Fruit fly (Drosophila melanogaster): ENCODE measurements around the gene rho.

rho gene

DNA sequence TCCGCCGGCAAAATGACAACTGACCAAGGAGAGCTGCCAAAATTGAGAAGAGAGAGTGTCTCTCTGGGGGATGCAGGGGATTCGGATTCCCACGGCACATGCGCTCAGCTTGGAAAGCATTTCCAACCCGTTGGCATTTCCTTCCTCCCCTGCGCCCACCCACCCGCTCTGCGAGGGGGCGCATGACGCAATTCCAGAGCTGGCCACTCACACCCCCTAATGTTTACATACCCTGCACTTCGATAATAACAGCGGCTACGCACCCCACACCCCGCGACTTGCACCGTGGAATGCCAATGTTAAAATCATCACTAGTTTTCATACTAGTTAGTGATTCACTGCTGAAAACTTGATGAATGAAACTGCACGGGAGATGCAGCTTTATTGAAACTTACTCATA, 25.9 kb downstream of the rho start, which contains the start of gene stet (continued):
- TF ChIP-seq crol (GFP tag; IDR thresholded peaks at IDR 0.05) (peak; percentile 94), dimm (GFP tag; IDR thresholded peaks at IDR 0.05) (no peak), luna (GFP tag; optimal IDR thresholded peaks at IDR 0.05) (no peak), Ets97D (GFP tag; optimal IDR thresholded peaks at IDR 0.05) (peak; percentile 11), CG3726 (GFP tag; IDR thresholded peaks at IDR 0.05) (no peak), psq (GFP tag; optimal IDR thresholded peaks at IDR 0.05) (no peak), Blimp-1 (GFP tag; optimal IDR thresholded peaks at IDR 0.05) (no peak), wek (GFP tag; optimal IDR thresholded peaks at IDR 0.05) (no peak), Fer2 (tag; optimal IDR thresholded peaks at IDR 0.05) (no peak), Dbx (GFP tag; IDR thresholded peaks at IDR 0.05) (0 out of 3 replicates have a peak, but pooled peaks have one; percentile 15), CG16813 (GFP tag; IDR thresholded peaks at IDR 0.05; ENCODE audit: partially characterized antibody) (no peak), nerfin-1 (tag; optimal IDR thresholded peaks at IDR 0.05) (peak; percentile 94), CG18262 (tag; optimal IDR thresholded peaks at IDR 0.05) (no peak), CG4820 (GFP tag; optimal IDR thresholded peaks at IDR 0.05) (no peak), HLHmδ (GFP tag; optimal IDR thresholded peaks at IDR 0.05) (no peak), CG3847 (GFP tag; IDR thresholded peaks at IDR 0.05) (no peak), fd102C (GFP tag; optimal IDR thresholded peaks at IDR 0.05) (no peak), lbe (GFP tag; optimal IDR thresholded peaks at IDR 0.05) (no peak), pfk (GFP tag; optimal IDR thresholded peaks at IDR 0.05) (no peak), Hand (GFP tag; optimal IDR thresholded peaks at IDR 0.05) (no peak), CG12236 (GFP tag; optimal IDR thresholded peaks at IDR 0.05) (no peak), CG17359 (tag; optimal IDR thresholded peaks at IDR 0.05) (no peak), Myb (GFP tag; optimal IDR thresholded peaks at IDR 0.05) (no peak), nerfin-2 (GFP tag; IDR thresholded peaks at IDR 0.05; ENCODE audit: partially characterized antibody) (no peak), crp (GFP tag; optimal IDR thresholded peaks at IDR 0.05) (no peak), tgo (GFP tag; IDR thresholded peaks at IDR 0.05) (0 out of 3 replicates have a peak, but pooled peaks have one; percentile 13), CG14860 (GFP tag; IDR thresholded peaks at IDR 0.05; ENCODE audit: partially characterized antibody) (peak; percentile 41; the same call in 2 of the 3 replicates), CG8281 (tag; optimal IDR thresholded peaks at IDR 0.05) (no peak), CG4730 (GFP tag; IDR thresholded peaks at IDR 0.05) (no peak), onecut (GFP tag; IDR thresholded peaks at IDR 0.05) (peak; percentile 27; the same call in 1 of the 2 replicates), CrebB (tag; optimal IDR thresholded peaks at IDR 0.05) (no peak), CG3995 (GFP tag; optimal IDR thresholded peaks at IDR 0.05) (no peak), jumu (GFP tag; optimal IDR thresholded peaks at IDR 0.05) (no peak), pb (GFP tag; optimal IDR thresholded peaks at IDR 0.05) (no peak), CG17802 (tag; optimal IDR thresholded peaks at IDR 0.05) (no peak), CG6813 (GFP tag; optimal IDR thresholded peaks at IDR 0.05) (peak; percentile 48), z (GFP tag; IDR thresholded peaks at IDR 0.05) (no peak), CG14710 (tag; optimal IDR thresholded peaks at IDR 0.05) (no peak), CG17186 (GFP tag; optimal IDR thresholded peaks at IDR 0.05) (no peak), Asciz (GFP tag; optimal IDR thresholded peaks at IDR 0.05) (no peak), CG31224 (GFP tag; IDR thresholded peaks at IDR 0.05) (no peak), Max (GFP tag; optimal IDR thresholded peaks at IDR 0.05) (no peak), Hr39 (optimal IDR thresholded peaks at IDR 0.05) (no peak), grn (GFP tag; optimal IDR thresholded peaks at IDR 0.05) (no peak), sob (GFP tag; IDR thresholded peaks at IDR 0.05) (no peak), kah (GFP tag; optimal IDR thresholded peaks at IDR 0.05) (no peak), Meics (GFP tag; optimal IDR thresholded peaks at IDR 0.05) (no peak), zf30C (GFP tag; optimal IDR thresholded peaks at IDR 0.05) (no peak), CG8359 (GFP tag; optimal IDR thresholded peaks at IDR 0.05; ENCODE audit: borderline replicate concordance) (no peak), CG12659 (GFP tag; optimal IDR thresholded peaks at IDR 0.05) (no peak), esg (GFP tag; conservative IDR thresholded peaks at IDR 0.05) (no peak)
